Worm (Caenorhabditis elegans): ENCODE data around the gene urm-1.
A peak's percentile ranks its signal among the peaks of the same experiment; 100 is the strongest.

urm-1 gene

ce11 chrIII:10461164-10461546 lies 44.1 kb upstream of the urm-1 start, which contains the start of gene atx-2 (continued):
- TF ChIP-seq T07F8.4 (tag; optimal IDR thresholded peaks at IDR 0.05): peak; percentile 1
- TF ChIP-seq lin-26 (GFP tag; IDR thresholded peaks at IDR 0.05): peak; percentile 88
- peak; percentile 88 for TF ChIP-seq ets-4 (GFP tag; optimal IDR thresholded peaks at IDR 0.05)
- TF ChIP-seq him-1 (tag; optimal IDR thresholded peaks at IDR 0.05): no peak
- no peak for TF ChIP-seq dpff-1 (tag; optimal IDR thresholded peaks at IDR 0.05)
- TF ChIP-seq hsf-1 (GFP tag; IDR thresholded peaks at IDR 0.05): peak; percentile 69; the same call in 1 of the 2 replicates
- peak; percentile 85 for TF ChIP-seq nhr-90 (tag; optimal IDR thresholded peaks at IDR 0.05)
- peak; percentile 90 for TF ChIP-seq die-1 (tag; optimal IDR thresholded peaks at IDR 0.05)
- no peak for TF ChIP-seq tbx-9 (tag; optimal IDR thresholded peaks at IDR 0.05; ENCODE audit: borderline replicate concordance)
- peak; percentile 93 for TF ChIP-seq zim-3 (tag; optimal IDR thresholded peaks at IDR 0.05)
- peak; percentile 64 for TF ChIP-seq T26A5.8 (tag; optimal IDR thresholded peaks at IDR 0.05)
- TF ChIP-seq pbrm-1 (GFP tag; IDR thresholded peaks at IDR 0.05): peak; percentile 95
- peak; percentile 86 for TF ChIP-seq Y67H2A.10 (GFP tag; conservative IDR thresholded peaks at IDR 0.05)
- TF ChIP-seq bed-1 (GFP tag; IDR thresholded peaks at IDR 0.05): no peak
- no peak for TF ChIP-seq fkh-3 (tag; optimal IDR thresholded peaks at IDR 0.05)
- peak; percentile 96 for TF ChIP-seq ZK185.1 (tag; optimal IDR thresholded peaks at IDR 0.05; ENCODE audit: poor library complexity, severe bottlenecking)
- 0 out of 2 replicates have a peak, but pooled peaks have one; percentile 48 for TF ChIP-seq F39B2.1 (GFP tag; IDR thresholded peaks at IDR 0.05)
- TF ChIP-seq F37B4.10 (GFP tag; IDR thresholded peaks at IDR 0.05): 0 out of 2 replicates have a peak, but pooled peaks have one; percentile 87
- TF ChIP-seq hmg-1.2 (GFP tag; IDR thresholded peaks at IDR 0.05): peak; percentile 83
- peak; percentile 74 for TF ChIP-seq lin-40 (tag; optimal IDR thresholded peaks at IDR 0.05)
- TF ChIP-seq gei-17 (GFP tag; optimal IDR thresholded peaks at IDR 0.05): peak; percentile 49
- no peak for TF ChIP-seq ama-1 (optimal IDR thresholded peaks at IDR 0.05)
- TF ChIP-seq ama-1 (GFP tag; optimal IDR thresholded peaks at IDR 0.05): peak in 1 of 2 experiments; percentile 27
- TF ChIP-seq mxl-1 (tag; optimal IDR thresholded peaks at IDR 0.05): peak; percentile 42
- TF ChIP-seq F49E8.2 (tag; optimal IDR thresholded peaks at IDR 0.05; ENCODE audit: insufficient read depth): peak; percentile 86
- peak; percentile 82 for TF ChIP-seq tlf-1 (GFP tag; optimal IDR thresholded peaks at IDR 0.05)
- TF ChIP-seq cebp-2 (GFP tag; IDR thresholded peaks at IDR 0.05): peak; percentile 74; the same call in 1 of the 2 replicates
- TF ChIP-seq attf-5 (GFP tag; optimal IDR thresholded peaks at IDR 0.05): peak; percentile 99
- peak; percentile 67 for TF ChIP-seq nhr-80 (tag; optimal IDR thresholded peaks at IDR 0.05)
- TF ChIP-seq B0035.1 (tag; optimal IDR thresholded peaks at IDR 0.05): peak; percentile 67
- no peak for TF ChIP-seq nhr-27 (tag; optimal IDR thresholded peaks at IDR 0.05)
- TF ChIP-seq lin-35 (GFP tag; optimal IDR thresholded peaks at IDR 0.05): peak in 2 of 3 experiments; percentile 70 to 80
- no peak for TF ChIP-seq F57A8.1 (GFP tag; optimal IDR thresholded peaks at IDR 0.05)
- peak; percentile 89 for TF ChIP-seq madf-10 (tag; optimal IDR thresholded peaks at IDR 0.05)
- TF ChIP-seq Y79H2A.3 (GFP tag; conservative IDR thresholded peaks at IDR 0.05): peak; percentile 93
- peak; percentile 76 to 94 for TF ChIP-seq rec-8 (tag; optimal IDR thresholded peaks at IDR 0.05)
- TF ChIP-seq F52B5.7 (tag; optimal IDR thresholded peaks at IDR 0.05): peak; percentile 97

- TF ChIP-seq zfh-2 (GFP tag; conservative IDR thresholded peaks at IDR 0.05) (peak; percentile 56; the same call in 1 of the 2 replicates), hsf-1 (GFP tag; IDR thresholded peaks at IDR 0.05) (no peak), madf-8 (GFP tag; conservative IDR thresholded peaks at IDR 0.05) (no peak), ets-4 (GFP tag; optimal IDR thresholded peaks at IDR 0.05) (no peak), T26A5.8 (tag; optimal IDR thresholded peaks at IDR 0.05) (no peak), sdz-38 (tag; optimal IDR thresholded peaks at IDR 0.05) (no peak)
These were observed 42.2 kb upstream of the urm-1 start for ce11 chrIII:10462935-10463548.
